Fruit fly (Drosophila melanogaster) whole organism, embryonic: ENCODE results near the gene anchor.
A peak's percentile ranks its signal among the peaks of the same experiment; 100 is the strongest.

Source experiments
- ATbp ChIP-seq: fragments of 200-800 bp; sonication (Bioruptor generic); optimal IDR thresholded peaks from 2 replicates; lab custom pipeline; 2017; ENCODE audit warnings: missing biosample characterization, mild to moderate bottlenecking, missing genetic modification characterization, missing genetic modification reagents
- Atf3 ChIP-seq: fragments of 200-800 bp; sonication (Bioruptor generic); optimal IDR thresholded peaks from 3 replicates; lab custom pipeline; 2016; ENCODE audit warnings: missing biosample characterization, missing genetic modification characterization
- CG11247 ChIP-seq: fragments of 200-800 bp; sonication (Bioruptor generic); IDR thresholded peaks from 2 replicates; pipeline ENCODE4 v1.3.6; 2022; ENCODE audit warnings: missing biosample characterization, missing genetic modification characterization
- CG11560 ChIP-seq: fragments of 200-800 bp; sonication (Bioruptor generic); IDR thresholded peaks from 3 replicates; pipeline ENCODE4 v1.3.6; 2022; ENCODE audit warnings: missing biosample characterization, missing genetic modification characterization
- CG12391 ChIP-seq: fragments of 200-800 bp; sonication (Bioruptor generic); optimal IDR thresholded peaks from 3 replicates; lab custom pipeline; 2018; ENCODE audit warnings: missing biosample characterization, mild to moderate bottlenecking, missing genetic modification characterization, moderate library complexity
- CG12942 ChIP-seq: fragments of 200-800 bp; sonication (Bioruptor generic); optimal IDR thresholded peaks from 3 replicates; lab custom pipeline; 2016; ENCODE audit warnings: missing biosample characterization, missing genetic modification characterization
- CG13775 ChIP-seq: fragments of 200-800 bp; sonication (Bioruptor generic); optimal IDR thresholded peaks from 3 replicates; lab custom pipeline; 2017; ENCODE audit warnings: missing biosample characterization, mild to moderate bottlenecking, missing genetic modification characterization
- CG14710 ChIP-seq: fragments of 200-800 bp; sonication (Bioruptor generic); optimal IDR thresholded peaks from 3 replicates; lab custom pipeline; 2019; ENCODE audit warnings: missing biosample characterization, mild to moderate bottlenecking, missing genetic modification characterization, moderate library complexity
- CG14860 ChIP-seq: fragments of 200-800 bp; sonication (Bioruptor generic); IDR thresholded peaks from 3 replicates; pipeline ENCODE4 v1.3.6; 2022; ENCODE audit warnings: missing biosample characterization, missing genetic modification characterization; ENCODE audit not compliant: partially characterized antibody
- CG1603 ChIP-seq: fragments of 200-800 bp; sonication (Bioruptor generic); optimal IDR thresholded peaks from 2 replicates; lab custom pipeline; 2019; ENCODE audit warnings: missing biosample characterization, mild to moderate bottlenecking, missing genetic modification characterization, moderate library complexity
- CG16779 ChIP-seq: fragments of 200-800 bp; sonication (Bioruptor generic); IDR thresholded peaks from 2 replicates; pipeline ENCODE4 v1.3.6; 2022; ENCODE audit warnings: missing biosample characterization, missing genetic modification characterization
- CG17186 ChIP-seq: fragments of 200-800 bp; sonication (Bioruptor generic); optimal IDR thresholded peaks from 3 replicates; lab custom pipeline; 2017; ENCODE audit warnings: missing biosample characterization, missing genetic modification reagents, missing genetic modification characterization
- CG17361 ChIP-seq: fragments of 200-800 bp; sonication (Bioruptor generic); IDR thresholded peaks from 3 replicates; pipeline ENCODE4 v1.3.6; 2022; ENCODE audit warnings: missing biosample characterization, missing genetic modification characterization
- CG2129 ChIP-seq: fragments of 200-800 bp; sonication (Bioruptor generic); IDR thresholded peaks from 2 replicates; pipeline ENCODE4 v1.3.6; 2022; ENCODE audit warnings: missing biosample characterization, missing genetic modification characterization; ENCODE audit not compliant: partially characterized antibody
- CG2678 ChIP-seq: fragments of 200-800 bp; sonication (Bioruptor generic); optimal IDR thresholded peaks from 3 replicates; lab custom pipeline; 2019; ENCODE audit warnings: missing biosample characterization, mild to moderate bottlenecking, missing genetic modification characterization, moderate library complexity
- CG31365 ChIP-seq: fragments of 200-800 bp; sonication (Bioruptor generic); optimal IDR thresholded peaks from 2 replicates; lab custom pipeline; 2018; ENCODE audit warnings: missing biosample characterization, mild to moderate bottlenecking, missing genetic modification characterization
- CG34224 ChIP-seq: fragments of 200-800 bp; sonication (Bioruptor generic); IDR thresholded peaks from 3 replicates; pipeline ENCODE4 v1.3.6; 2022; ENCODE audit warnings: missing biosample characterization, missing genetic modification characterization; ENCODE audit not compliant: partially characterized antibody
- CG6272 ChIP-seq: fragments of 200-800 bp; sonication (Bioruptor generic); IDR thresholded peaks from 2 replicates; pipeline ENCODE4 v1.3.6; 2022; ENCODE audit warnings: missing biosample characterization, missing genetic modification characterization
- CG9817 ChIP-seq: fragments of 200-800 bp; sonication (Bioruptor generic); optimal IDR thresholded peaks from 2 replicates; lab custom pipeline; 2018; ENCODE audit warnings: missing biosample characterization, mild to moderate bottlenecking, missing genetic modification characterization, moderate library complexity
- D19A ChIP-seq: fragments of 200-800 bp; optimal IDR thresholded peaks from 3 replicates; lab custom pipeline; 2019; ENCODE audit warnings: missing biosample characterization, mild to moderate bottlenecking, missing genetic modification characterization, moderate library complexity
- ERR ChIP-seq: fragments of 200-800 bp; sonication (Bioruptor generic); optimal IDR thresholded peaks from 2 replicates; lab custom pipeline; 2016; ENCODE audit warnings: missing biosample characterization, missing genetic modification characterization
- HLH54F ChIP-seq: fragments of 200-800 bp; sonication (Bioruptor generic); optimal IDR thresholded peaks from 3 replicates; lab custom pipeline; 2016; ENCODE audit warnings: missing biosample characterization, missing genetic modification characterization
- Hmr ChIP-seq: fragments of 200-800 bp; sonication (Bioruptor generic); optimal IDR thresholded peaks from 3 replicates; lab custom pipeline; 2017; ENCODE audit warnings: mild to moderate bottlenecking, missing biosample characterization, missing genetic modification reagents, missing genetic modification characterization
- Hsf ChIP-seq: fragments of 200-800 bp; sonication (Bioruptor generic); optimal IDR thresholded peaks from 3 replicates; lab custom pipeline; 2016; ENCODE audit warnings: missing biosample characterization, missing genetic modification characterization
- MTF-1 ChIP-seq: fragments of 200-800 bp; sonication (Bioruptor generic); optimal IDR thresholded peaks from 2 replicates; lab custom pipeline; 2018; ENCODE audit warnings: missing biosample characterization, mild to moderate bottlenecking, missing genetic modification characterization, borderline replicate concordance
- Neu2 ChIP-seq: fragments of 200-800 bp; sonication (Bioruptor generic); optimal IDR thresholded peaks from 3 replicates; lab custom pipeline; 2016; ENCODE audit warnings: missing biosample characterization, missing genetic modification characterization, borderline replicate concordance
- Opbp ChIP-seq: fragments of 200-800 bp; sonication (Bioruptor generic); IDR thresholded peaks from 3 replicates; pipeline ENCODE4 v1.3.6; 2022; ENCODE audit warnings: missing biosample characterization, missing genetic modification characterization; ENCODE audit not compliant: partially characterized antibody
- Optix ChIP-seq: fragments of 200-800 bp; sonication (Bioruptor generic); IDR thresholded peaks from 3 replicates; pipeline ENCODE4 v1.3.6; 2022; ENCODE audit warnings: missing biosample characterization, missing genetic modification characterization
- Ravus ChIP-seq: fragments of 200-800 bp; sonication (Bioruptor generic); IDR thresholded peaks from 2 replicates; pipeline ENCODE4 v1.3.6; 2022; ENCODE audit warnings: missing biosample characterization, missing genetic modification characterization
- Stat92E ChIP-seq, 3 experiments: fragments of >200 bp in 2 of 3; fragments of 200-800 bp in 1 of 3; sonication (Bioruptor generic) in 1 of 3; optimal IDR thresholded peaks; 2 replicates each; lab custom pipeline; 2017 to 2019; ENCODE audit warnings: missing biosample characterization in 3 of 3, missing genetic modification characterization in 3 of 3, mild to moderate bottlenecking in 1 of 3, moderate library complexity in 1 of 3
- abd-A ChIP-seq: fragments of 200-800 bp; sonication (Bioruptor generic); optimal IDR thresholded peaks from 3 replicates; lab custom pipeline; 2019; ENCODE audit warnings: missing biosample characterization, mild to moderate bottlenecking, missing genetic modification characterization, moderate library complexity
- amos ChIP-seq: fragments of 200-800 bp; sonication (Bioruptor generic); IDR thresholded peaks from 2 replicates; pipeline ENCODE4 v1.3.6; 2022; ENCODE audit warnings: missing biosample characterization, missing genetic modification characterization; ENCODE audit not compliant: partially characterized antibody
- ap ChIP-seq: fragments of 200-800 bp; sonication (Bioruptor generic); IDR thresholded peaks from 2 replicates; pipeline ENCODE4 v1.3.6; 2022; ENCODE audit warnings: missing biosample characterization, missing genetic modification characterization
- bbx ChIP-seq: fragments of 200-800 bp; sonication (Bioruptor generic); IDR thresholded peaks from 2 replicates; pipeline ENCODE4 v1.3.6; 2022; ENCODE audit warnings: missing biosample characterization, missing genetic modification characterization; ENCODE audit not compliant: partially characterized antibody
- cas ChIP-seq: fragments of 200-800 bp; sonication (Bioruptor generic); IDR thresholded peaks from 2 replicates; pipeline ENCODE4 v1.3.6; 2022; ENCODE audit warnings: missing biosample characterization, missing genetic modification characterization
- chm ChIP-seq: fragments of 200-800 bp; sonication (Bioruptor generic); IDR thresholded peaks from 2 replicates; pipeline ENCODE4 v1.3.6; 2022; ENCODE audit warnings: missing biosample characterization, missing genetic modification characterization
- eve ChIP-seq, 2 experiments: fragments of >200 bp; optimal IDR thresholded peaks; 2 replicates each; lab custom pipeline; 2017; ENCODE audit warnings: missing biosample characterization in 2 of 2, missing genetic modification characterization in 2 of 2
- fu2 ChIP-seq: fragments of 200-800 bp; sonication (Bioruptor generic); optimal IDR thresholded peaks from 2 replicates; lab custom pipeline; 2016; ENCODE audit warnings: missing biosample characterization, missing genetic modification characterization
- hth ChIP-seq: fragments of >200 bp; optimal IDR thresholded peaks from 2 replicates; lab custom pipeline; 2017; ENCODE audit warnings: inconsistent platforms
- inv ChIP-seq: fragments of 200-800 bp; sonication (Bioruptor generic); IDR thresholded peaks from 2 replicates; pipeline ENCODE4 v1.3.6; 2022; ENCODE audit warnings: missing biosample characterization, missing genetic modification characterization; ENCODE audit not compliant: partially characterized antibody
- mam ChIP-seq: fragments of 200-800 bp; sonication (Bioruptor generic); optimal IDR thresholded peaks from 3 replicates; lab custom pipeline; 2016; ENCODE audit warnings: missing biosample characterization, missing genetic modification characterization
- mld ChIP-seq: fragments of 200-800 bp; sonication (Bioruptor generic); IDR thresholded peaks from 3 replicates; pipeline ENCODE4 v1.3.6; 2022; ENCODE audit warnings: missing biosample characterization, missing genetic modification characterization; ENCODE audit not compliant: partially characterized antibody
- org-1 ChIP-seq: fragments of 200-800 bp; sonication (Bioruptor generic); optimal IDR thresholded peaks from 2 replicates; lab custom pipeline; 2017; ENCODE audit warnings: missing biosample characterization, missing genetic modification characterization
- ranshi ChIP-seq: fragments of 200-800 bp; sonication (Bioruptor generic); IDR thresholded peaks from 2 replicates; pipeline ENCODE4 v1.3.6; 2022; ENCODE audit warnings: missing biosample characterization, missing genetic modification characterization
- slbo ChIP-seq: fragments of 200-800 bp; sonication (Bioruptor generic); IDR thresholded peaks from 2 replicates; pipeline ENCODE4 v1.3.6; 2022; ENCODE audit warnings: missing biosample characterization, missing genetic modification characterization
- sqz ChIP-seq: fragments of 200-800 bp; sonication (Bioruptor generic); optimal IDR thresholded peaks from 3 replicates; lab custom pipeline; 2018; ENCODE audit warnings: missing biosample characterization, mild to moderate bottlenecking, missing genetic modification characterization
- tap ChIP-seq: fragments of 200-800 bp; optimal IDR thresholded peaks from 3 replicates; lab custom pipeline; 2019; ENCODE audit warnings: missing biosample characterization, mild to moderate bottlenecking, missing genetic modification characterization, moderate library complexity
- tio ChIP-seq: fragments of 200-800 bp; sonication (Bioruptor generic); optimal IDR thresholded peaks from 2 replicates; lab custom pipeline; 2017; ENCODE audit warnings: missing biosample characterization, missing genetic modification characterization, inconsistent platforms
- vfl ChIP-seq: fragments of 200-800 bp; sonication (Bioruptor generic); optimal IDR thresholded peaks from 2 replicates; lab custom pipeline; 2016; ENCODE audit warnings: missing biosample characterization, missing genetic modification characterization
- yki ChIP-seq: fragments of >200 bp; optimal IDR thresholded peaks from 3 replicates; lab custom pipeline; 2018

The anchor gene

dm6 chr3L:17590455-17591216 lies 31.0 kb upstream of the anchor start (continued):
- no peak for TF ChIP-seq tap
- no peak for TF ChIP-seq abd-A (tag; lab: Kevin White, UChicago)
- TF ChIP-seq cas (GFP tag; lab: Robert Waterston, UW): no peak
- no peak for TF ChIP-seq Ravus (GFP tag; lab: Robert Waterston, UW)
- no peak for TF ChIP-seq ATbp (GFP tag; lab: Kevin White, UChicago)
- TF ChIP-seq CG31365: no peak
- no peak for TF ChIP-seq CG2129 (GFP tag; lab: Robert Waterston, UW)
- TF ChIP-seq CG17186 (GFP tag; lab: Kevin White, UChicago): no peak
- TF ChIP-seq amos: no peak
- TF ChIP-seq Hsf (GFP tag; lab: Kevin White, UChicago): no peak
- no peak for TF ChIP-seq CG6272
- no peak for TF ChIP-seq tio (GFP tag; lab: Kevin White, UChicago)
- TF ChIP-seq mld: no peak
- no peak for TF ChIP-seq chm (GFP tag; lab: Robert Waterston, UW)
- TF ChIP-seq org-1 (GFP tag; lab: Kevin White, UChicago): no peak
- no peak for TF ChIP-seq vfl
- no peak for TF ChIP-seq Opbp (GFP tag; lab: Robert Waterston, UW)
- no peak for TF ChIP-seq CG14860 (GFP tag; lab: Robert Waterston, UW)
- TF ChIP-seq CG11560 (tag; lab: Robert Waterston, UW): no peak
- no peak for TF ChIP-seq MTF-1 (GFP tag; lab: Kevin White, UChicago)
- TF ChIP-seq CG17361 (GFP tag; lab: Robert Waterston, UW): no peak
- TF ChIP-seq bbx (GFP tag; lab: Robert Waterston, UW): peak; percentile 34; the same call in 1 of the 2 replicates
- TF ChIP-seq ranshi: no peak
- no peak for TF ChIP-seq Atf3 (GFP tag; lab: Kevin White, UChicago)
- TF ChIP-seq ERR: no peak
- no peak for TF ChIP-seq hth
- TF ChIP-seq mam (GFP tag; lab: Kevin White, UChicago): no peak
- no peak for TF ChIP-seq yki (lab: Kevin White, UChicago)
- TF ChIP-seq CG9817 (tag; lab: Kevin White, UChicago): no peak
- no peak for TF ChIP-seq CG12391 (tag; lab: Kevin White, UChicago)
- TF ChIP-seq Optix (GFP tag; lab: Robert Waterston, UW): no peak
- TF ChIP-seq CG11247 (GFP tag; lab: Robert Waterston, UW): no peak
- no peak for TF ChIP-seq eve (GFP tag; optimal IDR thresholded peaks at IDR 0.05; lab: Kevin White, UChicago)
- no peak for TF ChIP-seq Neu2 (GFP tag; lab: Kevin White, UChicago)
- TF ChIP-seq fu2: no peak
- TF ChIP-seq Stat92E (GFP tag; optimal IDR thresholded peaks at IDR 0.05; lab: Kevin White, UChicago): no peak
- no peak for TF ChIP-seq D19A (tag; lab: Kevin White, UChicago)
- no peak for TF ChIP-seq Hmr (GFP tag; lab: Kevin White, UChicago)
- no peak for TF ChIP-seq CG14710 (tag; lab: Kevin White, UChicago)
- no peak for TF ChIP-seq CG1603 (tag; lab: Kevin White, UChicago)
- no peak for TF ChIP-seq CG13775
- TF ChIP-seq CG16779 (GFP tag; lab: Robert Waterston, UW): no peak
- TF ChIP-seq HLH54F: no peak
- no peak for TF ChIP-seq CG2678 (tag; lab: Kevin White, UChicago)
- TF ChIP-seq inv (GFP tag; lab: Robert Waterston, UW): no peak
- peak; percentile 44; the same call in 2 of the 3 replicates for TF ChIP-seq CG34224 (GFP tag; lab: Robert Waterston, UW)
- no peak for TF ChIP-seq slbo (GFP tag; lab: Robert Waterston, UW)
- no peak for TF ChIP-seq ap (GFP tag; lab: Robert Waterston, UW)
- TF ChIP-seq sqz (GFP tag; lab: Kevin White, UChicago): no peak
- no peak for TF ChIP-seq CG12942
